Fruit fly (Drosophila melanogaster): ENCODE data around the gene Usp32.

dm6 chr3L:19896280-19896891, 25.4 kb downstream of the Usp32 start:
- TF ChIP-seq Myc (optimal IDR thresholded peaks at IDR 0.05) = no peak
- no peak for TF ChIP-seq psq (optimal IDR thresholded peaks at IDR 0.05)
- no peak for TF ChIP-seq ttk (optimal IDR thresholded peaks at IDR 0.05)
- TF ChIP-seq Sin3A (optimal IDR thresholded peaks at IDR 0.05) = no peak
- TF ChIP-seq h (optimal IDR thresholded peaks at IDR 0.05) = no peak

Measured in Kc167 (cell line).